Fruit fly (Drosophila melanogaster) whole organism, embryonic: ENCODE data around the gene RfC3.
A peak's percentile ranks its signal among the peaks of the same experiment; 100 is the strongest.

Experiments used
- Bdp1 ChIP-seq: fragments of 200-800 bp; sonication (Bioruptor generic); optimal IDR thresholded peaks from 3 replicates; lab custom pipeline; 2016; ENCODE audit warnings: missing biosample characterization, missing genetic modification characterization
- CG1024 ChIP-seq: fragments of 200-800 bp; sonication (Bioruptor generic); IDR thresholded peaks from 2 replicates; pipeline ENCODE4 v1.3.6; 2022; ENCODE audit warnings: missing biosample characterization, missing genetic modification characterization
- CG12236 ChIP-seq: fragments of 200-800 bp; sonication (Bioruptor generic); optimal IDR thresholded peaks from 2 replicates; lab custom pipeline; 2016; ENCODE audit warnings: missing biosample characterization, missing genetic modification characterization
- CG12744 ChIP-seq: fragments of 200-800 bp; sonication (Bioruptor generic); optimal IDR thresholded peaks from 2 replicates; lab custom pipeline; 2016; ENCODE audit warnings: missing biosample characterization, missing genetic modification characterization
- CG14050 ChIP-seq: fragments of 200-800 bp; sonication (Bioruptor generic); IDR thresholded peaks from 3 replicates; pipeline ENCODE4 v1.3.6; 2022; ENCODE audit warnings: missing biosample characterization, missing genetic modification characterization
- CG1529 ChIP-seq: fragments of 200-800 bp; sonication (Bioruptor generic); optimal IDR thresholded peaks from 3 replicates; lab custom pipeline; 2018; ENCODE audit warnings: missing biosample characterization, missing genetic modification characterization
- CG15479 ChIP-seq: fragments of 200-800 bp; sonication (Bioruptor generic); optimal IDR thresholded peaks from 3 replicates; lab custom pipeline; 2019; ENCODE audit warnings: missing biosample characterization, mild to moderate bottlenecking, missing genetic modification characterization, moderate library complexity
- CG18011 ChIP-seq: fragments of 200-800 bp; sonication (Bioruptor generic); optimal IDR thresholded peaks from 2 replicates; lab custom pipeline; 2017; ENCODE audit warnings: missing biosample characterization, missing genetic modification characterization, mild to moderate bottlenecking, moderate library complexity, missing genotype
- CG1832 ChIP-seq: fragments of 200-800 bp; sonication (Bioruptor generic); optimal IDR thresholded peaks from 2 replicates; lab custom pipeline; 2017; ENCODE audit warnings: missing biosample characterization, mild to moderate bottlenecking, missing genetic modification characterization, inconsistent platforms
- CG2712 ChIP-seq: fragments of 200-800 bp; optimal IDR thresholded peaks from 3 replicates; lab custom pipeline; 2019; ENCODE audit warnings: missing biosample characterization, mild to moderate bottlenecking, missing genetic modification characterization, moderate library complexity
- CG2889 ChIP-seq: fragments of 200-800 bp; sonication (Bioruptor generic); IDR thresholded peaks from 3 replicates; pipeline ENCODE4 v1.3.6; 2022; ENCODE audit warnings: missing biosample characterization, missing genetic modification characterization
- CG3838 ChIP-seq: fragments of 200-800 bp; sonication (Bioruptor generic); optimal IDR thresholded peaks from 3 replicates; lab custom pipeline; 2016; ENCODE audit warnings: missing biosample characterization, missing genetic modification characterization
- CG43689 ChIP-seq: fragments of 200-800 bp; sonication (Bioruptor generic); IDR thresholded peaks from 2 replicates; pipeline ENCODE4 v1.3.6; 2022; ENCODE audit warnings: missing biosample characterization, missing genetic modification characterization
- CG8388 ChIP-seq: fragments of 200-800 bp; sonication (Bioruptor generic); optimal IDR thresholded peaks from 2 replicates; lab custom pipeline; 2019; ENCODE audit warnings: missing biosample characterization, mild to moderate bottlenecking, missing genetic modification characterization, moderate library complexity
- CG9932 ChIP-seq: fragments of 200-800 bp; sonication (Bioruptor generic); IDR thresholded peaks from 2 replicates; pipeline ENCODE4 v1.3.6; 2022; ENCODE audit warnings: missing biosample characterization, missing genetic modification characterization
- CTCF ChIP-seq: fragments of 200-800 bp; sonication (Bioruptor generic); optimal IDR thresholded peaks from 2 replicates; lab custom pipeline; 2017; ENCODE audit warnings: missing biosample characterization, mild to moderate bottlenecking, missing genetic modification characterization, moderate library complexity
- Eip74EF ChIP-seq, 2 experiments: fragments of 200-800 bp in 1 of 2; fragments of >200 bp in 1 of 2; sonication (Bioruptor generic) in 1 of 2; optimal IDR thresholded peaks; 2 replicates each; lab custom pipeline; 2017 to 2019; ENCODE audit warnings: missing biosample characterization in 2 of 2, missing genetic modification characterization in 2 of 2, mild to moderate bottlenecking in 1 of 2, moderate library complexity in 1 of 2
- HmgZ ChIP-seq: fragments of 200-800 bp; sonication (Bioruptor generic); optimal IDR thresholded peaks from 2 replicates; lab custom pipeline; 2018; ENCODE audit warnings: missing biosample characterization, mild to moderate bottlenecking, missing genetic modification characterization
- Hsf ChIP-seq: fragments of 200-800 bp; sonication (Bioruptor generic); optimal IDR thresholded peaks from 3 replicates; lab custom pipeline; 2016; ENCODE audit warnings: missing biosample characterization, missing genetic modification characterization
- Mes4 ChIP-seq: fragments of 200-800 bp; sonication (Bioruptor generic); optimal IDR thresholded peaks from 2 replicates; lab custom pipeline; 2016; ENCODE audit warnings: missing biosample characterization, missing genetic modification characterization
- Nf-YB ChIP-seq: fragments of 200-800 bp; sonication (Bioruptor generic); optimal IDR thresholded peaks from 3 replicates; lab custom pipeline; 2019; ENCODE audit warnings: missing biosample characterization, mild to moderate bottlenecking, missing genetic modification characterization, moderate library complexity
- Sin3A ChIP-seq: fragments of >200 bp; optimal IDR thresholded peaks from 2 replicates; lab custom pipeline; 2018
- Sry-β ChIP-seq: fragments of 200-800 bp; sonication (Bioruptor generic); optimal IDR thresholded peaks from 2 replicates; lab custom pipeline; 2018; ENCODE audit warnings: missing biosample characterization, mild to moderate bottlenecking, missing genetic modification characterization, moderate library complexity
- ac ChIP-seq: fragments of 200-800 bp; sonication (Bioruptor generic); optimal IDR thresholded peaks from 3 replicates; lab custom pipeline; 2017; ENCODE audit warnings: missing biosample characterization, mild to moderate bottlenecking, missing genetic modification characterization
- ap ChIP-seq: fragments of 200-800 bp; sonication (Bioruptor generic); IDR thresholded peaks from 2 replicates; pipeline ENCODE4 v1.3.6; 2022; ENCODE audit warnings: missing biosample characterization, missing genetic modification characterization
- az2 ChIP-seq: fragments of 200-800 bp; sonication (Bioruptor generic); optimal IDR thresholded peaks from 3 replicates; lab custom pipeline; 2016; ENCODE audit warnings: missing biosample characterization, missing genetic modification characterization
- bab2 ChIP-seq: fragments of 200-800 bp; sonication (Bioruptor generic); optimal IDR thresholded peaks from 2 replicates; lab custom pipeline; 2016; ENCODE audit warnings: missing biosample characterization, missing genetic modification characterization
- bbx ChIP-seq: fragments of 200-800 bp; sonication (Bioruptor generic); IDR thresholded peaks from 2 replicates; pipeline ENCODE4 v1.3.6; 2022; ENCODE audit warnings: missing biosample characterization, missing genetic modification characterization; ENCODE audit not compliant: partially characterized antibody
- ci ChIP-seq: fragments of 200-800 bp; sonication (Bioruptor generic); IDR thresholded peaks from 3 replicates; pipeline ENCODE4 v1.3.6; 2022; ENCODE audit warnings: missing biosample characterization, missing genetic modification characterization
- corto ChIP-seq: fragments of 200-800 bp; sonication (Bioruptor generic); optimal IDR thresholded peaks from 2 replicates; lab custom pipeline; 2016; ENCODE audit warnings: missing biosample characterization, mild to moderate bottlenecking, missing genetic modification characterization, moderate library complexity
- croc ChIP-seq: fragments of 200-800 bp; sonication (Bioruptor generic); conservative IDR thresholded peaks from 3 replicates; pipeline ENCODE4 v1.3.6; 2022; ENCODE audit warnings: missing biosample characterization, missing genetic modification characterization
- cwo ChIP-seq: fragments of 200-800 bp; sonication (Bioruptor generic); optimal IDR thresholded peaks from 3 replicates; lab custom pipeline; 2017; ENCODE audit warnings: missing biosample characterization, missing genetic modification characterization, mild to moderate bottlenecking, moderate library complexity, missing genetic modification reagents
- danr ChIP-seq: fragments of 200-800 bp; sonication (Bioruptor generic); IDR thresholded peaks from 2 replicates; pipeline ENCODE4 v1.3.6; 2022; ENCODE audit warnings: missing biosample characterization, missing genetic modification characterization
- dysf ChIP-seq: fragments of 200-800 bp; sonication (Bioruptor generic); IDR thresholded peaks from 3 replicates; pipeline ENCODE4 v1.3.6; 2022; ENCODE audit warnings: missing biosample characterization, missing genetic modification characterization
- esg ChIP-seq: fragments of 200-800 bp; sonication (Bioruptor generic); conservative IDR thresholded peaks from 2 replicates; pipeline ENCODE4 v1.3.6; 2022; ENCODE audit warnings: missing biosample characterization, missing genetic modification characterization
- eyg ChIP-seq: fragments of 200-800 bp; sonication (Bioruptor generic); optimal IDR thresholded peaks from 3 replicates; lab custom pipeline; 2016; ENCODE audit warnings: missing biosample characterization, missing genetic modification characterization
- gcm ChIP-seq: fragments of 200-800 bp; sonication (Bioruptor generic); optimal IDR thresholded peaks from 2 replicates; lab custom pipeline; 2019; ENCODE audit warnings: missing biosample characterization, mild to moderate bottlenecking, missing genetic modification characterization, moderate library complexity
- grau ChIP-seq: fragments of 200-800 bp; optimal IDR thresholded peaks from 3 replicates; lab custom pipeline; 2019; ENCODE audit warnings: missing biosample characterization, mild to moderate bottlenecking, missing genetic modification characterization, moderate library complexity
- lab ChIP-seq: fragments of 200-800 bp; sonication (Bioruptor generic); optimal IDR thresholded peaks from 3 replicates; lab custom pipeline; 2017; ENCODE audit warnings: missing biosample characterization, missing genetic modification characterization, mild to moderate bottlenecking, moderate library complexity, missing genetic modification reagents
- lbe ChIP-seq: fragments of 200-800 bp; sonication (Bioruptor generic); optimal IDR thresholded peaks from 2 replicates; lab custom pipeline; 2016; ENCODE audit warnings: missing biosample characterization, mild to moderate bottlenecking, missing genetic modification characterization
- luna ChIP-seq: fragments of 200-800 bp; sonication (Bioruptor generic); optimal IDR thresholded peaks from 2 replicates; lab custom pipeline; 2016; ENCODE audit warnings: missing biosample characterization, missing genetic modification characterization
- nom ChIP-seq: fragments of 200-800 bp; sonication (Bioruptor generic); optimal IDR thresholded peaks from 2 replicates; lab custom pipeline; 2017; ENCODE audit warnings: missing biosample characterization, missing genetic modification characterization, mild to moderate bottlenecking, moderate library complexity, missing genetic modification reagents
- pum ChIP-seq: fragments of 200-800 bp; sonication (Bioruptor generic); optimal IDR thresholded peaks from 2 replicates; lab custom pipeline; 2016; ENCODE audit warnings: missing biosample characterization, missing genetic modification characterization
- rib ChIP-seq: fragments of 200-800 bp; sonication (Bioruptor generic); IDR thresholded peaks from 2 replicates; pipeline ENCODE4 v1.3.6; 2022; ENCODE audit warnings: missing biosample characterization, missing genetic modification characterization
- run ChIP-seq: fragments of 200-800 bp; sonication (Bioruptor generic); optimal IDR thresholded peaks from 3 replicates; lab custom pipeline; 2018; ENCODE audit warnings: missing biosample characterization, mild to moderate bottlenecking, missing genetic modification characterization
- salm ChIP-seq: fragments of 200-800 bp; sonication (Bioruptor generic); optimal IDR thresholded peaks from 2 replicates; lab custom pipeline; 2018; ENCODE audit warnings: missing biosample characterization, mild to moderate bottlenecking, missing genetic modification characterization
- tup ChIP-seq: fragments of 200-800 bp; sonication (Bioruptor generic); optimal IDR thresholded peaks from 2 replicates; lab custom pipeline; 2016; ENCODE audit warnings: missing biosample characterization, mild to moderate bottlenecking, missing genetic modification characterization, moderate library complexity
- vvl ChIP-seq: fragments of 200-800 bp; sonication (Bioruptor generic); IDR thresholded peaks from 2 replicates; pipeline ENCODE4 v1.3.6; 2022; ENCODE audit warnings: missing biosample characterization, missing genetic modification characterization
- zen ChIP-seq: fragments of 200-800 bp; sonication (Bioruptor generic); optimal IDR thresholded peaks from 3 replicates; lab custom pipeline; 2018; ENCODE audit warnings: missing biosample characterization, mild to moderate bottlenecking, missing genetic modification characterization, moderate library complexity
- zf30C ChIP-seq: fragments of 200-800 bp; sonication (Bioruptor generic); optimal IDR thresholded peaks from 3 replicates; lab custom pipeline; 2018; ENCODE audit warnings: missing biosample characterization, mild to moderate bottlenecking, missing genetic modification characterization

RfC3 gene

dm6 chr2L:10413251-10414127 is 5.5 kb upstream of the RfC3 start, which contains the start of the genes CG5355 and Klp31E (continued):
- peak; percentile 62 for TF ChIP-seq vvl (GFP tag; lab: Robert Waterston, UW)
- peak; percentile 29 for TF ChIP-seq Sry-β (GFP tag; lab: Kevin White, UChicago)
- TF ChIP-seq az2 (GFP tag; lab: Kevin White, UChicago), result peak; percentile 69
- TF ChIP-seq zf30C (GFP tag; lab: Kevin White, UChicago), result no peak
- TF ChIP-seq pum (GFP tag; lab: Kevin White, UChicago), result peak; percentile 58
- peak; percentile 9 for TF ChIP-seq nom (GFP tag; lab: Kevin White, UChicago)
- TF ChIP-seq CG9932, result peak; percentile 60
- TF ChIP-seq esg, result peak; percentile 58
- TF ChIP-seq zen (tag; lab: Kevin White, UChicago), result peak; percentile 71
- TF ChIP-seq CG1529 (GFP tag; lab: Kevin White, UChicago), result peak; percentile 1
- TF ChIP-seq gcm (GFP tag; lab: Kevin White, UChicago), result peak; percentile 45
- no peak for TF ChIP-seq cwo (GFP tag; lab: Kevin White, UChicago)
- TF ChIP-seq salm, result peak; percentile 37
- TF ChIP-seq Sin3A (lab: Kevin White, UChicago), result no peak
- TF ChIP-seq CG8388, result peak; percentile 64
- peak; percentile 79 for TF ChIP-seq grau
- TF ChIP-seq CTCF (GFP tag; lab: Kevin White, UChicago), result no peak
- no peak for TF ChIP-seq danr (GFP tag; lab: Robert Waterston, UW)
- peak; percentile 17 for TF ChIP-seq Bdp1 (GFP tag; lab: Kevin White, UChicago)
- no peak for TF ChIP-seq CG12744 (GFP tag; lab: Kevin White, UChicago)
- no peak for TF ChIP-seq CG3838 (GFP tag; lab: Kevin White, UChicago)
- TF ChIP-seq CG2889 (GFP tag; lab: Robert Waterston, UW), result no peak
- TF ChIP-seq eyg (GFP tag; lab: Kevin White, UChicago), result no peak
- TF ChIP-seq luna, result no peak
- no peak for TF ChIP-seq Eip74EF (GFP tag; optimal IDR thresholded peaks at IDR 0.05; lab: Kevin White, UChicago)
- no peak for TF ChIP-seq run (tag; lab: Kevin White, UChicago)
- TF ChIP-seq bbx (GFP tag; lab: Robert Waterston, UW), result peak; percentile 76
- TF ChIP-seq Nf-YB (GFP tag; lab: Kevin White, UChicago), result peak; percentile 50
- TF ChIP-seq dysf (GFP tag; lab: Robert Waterston, UW), result peak; percentile 61; the same call in 2 of the 3 replicates
- peak; percentile 59; the same call in 2 of the 3 replicates for TF ChIP-seq ci (GFP tag; lab: Robert Waterston, UW)
- TF ChIP-seq lab (GFP tag; lab: Kevin White, UChicago), result no peak
- TF ChIP-seq CG2712, result peak; percentile 85
- TF ChIP-seq CG43689 (GFP tag; lab: Robert Waterston, UW), result no peak
- peak; percentile 56 for TF ChIP-seq bab2
- TF ChIP-seq Hsf (GFP tag; lab: Kevin White, UChicago), result peak; percentile 65
- no peak for TF ChIP-seq tup (GFP tag; lab: Kevin White, UChicago)
- peak; percentile 15 for TF ChIP-seq ac (GFP tag; lab: Kevin White, UChicago)
- no peak for TF ChIP-seq lbe (GFP tag; lab: Kevin White, UChicago)
- TF ChIP-seq corto (GFP tag; lab: Kevin White, UChicago), result no peak
- no peak for TF ChIP-seq CG12236 (GFP tag; lab: Kevin White, UChicago)
- 0 out of 2 replicates have a peak, but pooled peaks have one; percentile 27 for TF ChIP-seq CG1024 (GFP tag; lab: Robert Waterston, UW)
- TF ChIP-seq CG14050 (GFP tag; lab: Robert Waterston, UW), result no peak
- TF ChIP-seq croc (GFP tag; lab: Robert Waterston, UW), result peak; percentile 38
- TF ChIP-seq rib (GFP tag; lab: Robert Waterston, UW), result peak; percentile 40; the same call in 1 of the 2 replicates
- TF ChIP-seq CG15479 (GFP tag; lab: Kevin White, UChicago), result no peak
- no peak for TF ChIP-seq ap (GFP tag; lab: Robert Waterston, UW)
- no peak for TF ChIP-seq CG18011
- no peak for TF ChIP-seq CG1832
- peak; percentile 25 for TF ChIP-seq HmgZ (tag; lab: Kevin White, UChicago)
- peak; percentile 46 for TF ChIP-seq Mes4 (GFP tag; lab: Kevin White, UChicago)
